Comparison of ENCODE assay signal across 4 worm cellular contexts in genomic region chrIV:13386043-13386442, ce11.
TF ChIP-seq lines count a peak whose summit lies in the region.

Gene Y62E10A.20 (minus strand): TSS chrIV:13386091.
Gene Y62E10A.23 (plus strand): TSS chrIV:13386324.
Gene mdt-9 (plus strand): TSS chrIV:13386380.

TF ChIP-seq in whole organism, L2 larva, 48 proteins besides CTCF, POLR2A, EP300 and RAD21 (continued from another document):
- TF ChIP-seq nhr-77 (tag; optimal IDR thresholded peaks at IDR 0.05; lab: Kevin White, UChicago) (no peak), C34F6.9 (tag; optimal IDR thresholded peaks at IDR 0.05; lab: Kevin White, UChicago) (peak; percentile 80), Y55F3AM.14 (GFP tag; optimal IDR thresholded peaks at IDR 0.05; lab: Kevin White, UChicago) (no peak), nhr-237 (tag; optimal IDR thresholded peaks at IDR 0.05; lab: Kevin White, UChicago) (no peak), ztf-11 (tag; optimal IDR thresholded peaks at IDR 0.05; lab: Kevin White, UChicago) (no peak), elt-3 (tag; optimal IDR thresholded peaks at IDR 0.05; lab: Kevin White, UChicago) (no peak), unc-55 (GFP tag; optimal IDR thresholded peaks at IDR 0.05; lab: Kevin White, UChicago) (peak; percentile 95), mdl-1 (tag; optimal IDR thresholded peaks at IDR 0.05; lab: Kevin White, UChicago) (no peak), nhr-11 (tag; optimal IDR thresholded peaks at IDR 0.05; lab: Kevin White, UChicago) (no peak), peb-1 (tag; optimal IDR thresholded peaks at IDR 0.05; lab: Kevin White, UChicago) (no peak), sma-3 (GFP tag; optimal IDR thresholded peaks at IDR 0.05; lab: Kevin White, UChicago) (peak; percentile 58), egl-27 (tag; optimal IDR thresholded peaks at IDR 0.05; lab: Kevin White, UChicago) (peak; percentile 50), unc-39 (tag; optimal IDR thresholded peaks at IDR 0.05; lab: Kevin White, UChicago) (no peak), dmd-4 (tag; optimal IDR thresholded peaks at IDR 0.05; lab: Kevin White, UChicago) (no peak), lin-13 (GFP tag; optimal IDR thresholded peaks at IDR 0.05; lab: Kevin White, UChicago) (peak; percentile 78), snpc-4 (tag; optimal IDR thresholded peaks at IDR 0.05; lab: Kevin White, UChicago) (peak; percentile 78), sma-9 (GFP tag; optimal IDR thresholded peaks at IDR 0.05; lab: Kevin White, UChicago) (peak; percentile 71), sma-9 (tag; optimal IDR thresholded peaks at IDR 0.05; lab: Kevin White, UChicago) (no peak), zag-1 (tag; optimal IDR thresholded peaks at IDR 0.05; lab: Kevin White, UChicago) (no peak), ama-1 (optimal IDR thresholded peaks at IDR 0.05; lab: Kevin White, UChicago) (no peak), nhr-23 (tag; optimal IDR thresholded peaks at IDR 0.05; lab: Kevin White, UChicago) (no peak), aly-2 (tag; optimal IDR thresholded peaks at IDR 0.05; lab: Kevin White, UChicago) (no peak), crh-2 (tag; optimal IDR thresholded peaks at IDR 0.05; lab: Kevin White, UChicago) (peak; percentile 86), blmp-1 (tag; optimal IDR thresholded peaks at IDR 0.05; lab: Kevin White, UChicago; ENCODE audit: insufficient read depth) (no peak), sem-4 (tag; optimal IDR thresholded peaks at IDR 0.05; lab: Kevin White, UChicago) (peak; percentile 68)

TF ChIP-seq in whole organism, L4 larva, 104 proteins besides CTCF, POLR2A, EP300 and RAD21 (continued from another document):
- TF ChIP-seq ceh-62 (tag; optimal IDR thresholded peaks at IDR 0.05; lab: Kevin White, UChicago) (no peak), dve-1 (tag; optimal IDR thresholded peaks at IDR 0.05; lab: Kevin White, UChicago; ENCODE audit: insufficient read depth) (peak; percentile 70), ZK337.2 (GFP tag; IDR thresholded peaks at IDR 0.05; lab: Robert Waterston, UW) (no peak), mes-2 (tag; optimal IDR thresholded peaks at IDR 0.05; lab: Kevin White, UChicago; ENCODE audit: poor library complexity, severe bottlenecking) (peak; percentile 94), nhr-42 (GFP tag; IDR thresholded peaks at IDR 0.05; lab: Robert Waterston, UW) (no peak), hif-1 (tag; optimal IDR thresholded peaks at IDR 0.05; lab: Kevin White, UChicago) (peak in 1 of 2 experiments; percentile 76), Y5F2A.4 (GFP tag; optimal IDR thresholded peaks at IDR 0.05; lab: Kevin White, UChicago) (no peak), ceh-44 (GFP tag; IDR thresholded peaks at IDR 0.05; lab: Robert Waterston, UW) (no peak), nhr-237 (tag; optimal IDR thresholded peaks at IDR 0.05; lab: Kevin White, UChicago) (no peak), lin-15B (tag; optimal IDR thresholded peaks at IDR 0.05; lab: Kevin White, UChicago) (peak; percentile 7), dmd-9 (GFP tag; IDR thresholded peaks at IDR 0.05; lab: Robert Waterston, UW) (no peak), nhr-11 (tag; optimal IDR thresholded peaks at IDR 0.05; lab: Kevin White, UChicago) (no peak), mdl-1 (tag; optimal IDR thresholded peaks at IDR 0.05; lab: Kevin White, UChicago) (no peak), nhr-77 (tag; optimal IDR thresholded peaks at IDR 0.05; lab: Kevin White, UChicago) (peak; percentile 38), snpc-1.2 (GFP tag; IDR thresholded peaks at IDR 0.05; lab: Robert Waterston, UW) (0 out of 2 replicates have a peak, but pooled peaks have one; percentile 67), mep-1 (tag; optimal IDR thresholded peaks at IDR 0.05; lab: Kevin White, UChicago) (peak; percentile 86), ztf-7 (tag; optimal IDR thresholded peaks at IDR 0.05; lab: Kevin White, UChicago) (peak; percentile 65), rbr-2 (tag; optimal IDR thresholded peaks at IDR 0.05; lab: Kevin White, UChicago) (peak; percentile 61), F37D6.2 (tag; optimal IDR thresholded peaks at IDR 0.05; lab: Kevin White, UChicago) (peak; percentile 41), dpl-1 (GFP tag; optimal IDR thresholded peaks at IDR 0.05; lab: Kevin White, UChicago) (peak; percentile 74), unc-62 (GFP tag; optimal IDR thresholded peaks at IDR 0.05 in 1 of 2; lab: Kevin White, UChicago) (no peak), unc-62 (tag; optimal IDR thresholded peaks at IDR 0.05; lab: Kevin White, UChicago) (no peak), fkh-10 (GFP tag; optimal IDR thresholded peaks at IDR 0.05; lab: Kevin White, UChicago) (no peak), pha-4 (GFP tag; IDR thresholded peaks at IDR 0.05; lab: Robert Waterston, UW) (no peak), pha-4 (tag; optimal IDR thresholded peaks at IDR 0.05; lab: Kevin White, UChicago) (peak; percentile 29), F44E2.7 (GFP tag; IDR thresholded peaks at IDR 0.05; lab: Robert Waterston, UW) (no peak), skn-1 (tag; optimal IDR thresholded peaks at IDR 0.05; lab: Kevin White, UChicago) (no peak), daf-16 (GFP tag; optimal IDR thresholded peaks at IDR 0.05; lab: Kevin White, UChicago) (no peak), daf-16 (tag; optimal IDR thresholded peaks at IDR 0.05; lab: Kevin White, UChicago) (peak; percentile 31), nhr-102 (tag; optimal IDR thresholded peaks at IDR 0.05; lab: Kevin White, UChicago) (peak; percentile 19)

TF ChIP-seq in whole organism, late embryonic, 69 proteins besides CTCF, POLR2A, EP300 and RAD21 (continued from another document and continues in another):
- TF ChIP-seq ceh-45 (GFP tag; IDR thresholded peaks at IDR 0.05; lab: Robert Waterston, UW) (0 out of 2 replicates have a peak, but pooled peaks have one; percentile 52), unc-86 (tag; optimal IDR thresholded peaks at IDR 0.05; lab: Kevin White, UChicago) (peak; percentile 55), sox-2 (GFP tag; IDR thresholded peaks at IDR 0.05; lab: Robert Waterston, UW) (peak; percentile 15; the same call in 1 of the 2 replicates), dmd-4 (tag; optimal IDR thresholded peaks at IDR 0.05; lab: Kevin White, UChicago; ENCODE audit: borderline replicate concordance) (no peak), lim-6 (tag; optimal IDR thresholded peaks at IDR 0.05; lab: Kevin White, UChicago) (no peak), ztf-16 (tag; optimal IDR thresholded peaks at IDR 0.05; lab: Kevin White, UChicago) (peak; percentile 61), hlh-13 (GFP tag; optimal IDR thresholded peaks at IDR 0.05; lab: Kevin White, UChicago) (no peak), K09A11.1 (tag; optimal IDR thresholded peaks at IDR 0.05; lab: Kevin White, UChicago; ENCODE audit: insufficient read depth) (peak; percentile 77), Y22D7AL.16 (tag; optimal IDR thresholded peaks at IDR 0.05; lab: Kevin White, UChicago) (no peak), pha-2 (tag; optimal IDR thresholded peaks at IDR 0.05; lab: Kevin White, UChicago) (peak; percentile 54), mec-3 (tag; optimal IDR thresholded peaks at IDR 0.05; lab: Kevin White, UChicago; ENCODE audit: borderline replicate concordance) (no peak), pat-9 (tag; optimal IDR thresholded peaks at IDR 0.05; lab: Kevin White, UChicago) (peak; percentile 67), che-1 (tag; optimal IDR thresholded peaks at IDR 0.05; lab: Kevin White, UChicago) (peak; percentile 42), ceh-31 (tag; optimal IDR thresholded peaks at IDR 0.05; lab: Kevin White, UChicago) (peak; percentile 87), pha-4 (tag; optimal IDR thresholded peaks at IDR 0.05; lab: Kevin White, UChicago) (no peak), nfya-1 (tag; optimal IDR thresholded peaks at IDR 0.05; lab: Kevin White, UChicago) (peak; percentile 84), unc-3 (GFP tag; conservative IDR thresholded peaks at IDR 0.05; lab: Robert Waterston, UW) (peak; percentile 70; the same call in 1 of the 2 replicates), unc-3 (tag; optimal IDR thresholded peaks at IDR 0.05; lab: Kevin White, UChicago) (peak; percentile 68), sox-4 (tag; optimal IDR thresholded peaks at IDR 0.05; lab: Kevin White, UChicago) (peak; percentile 59), hlh-30 (tag; optimal IDR thresholded peaks at IDR 0.05; lab: Kevin White, UChicago; ENCODE audit: insufficient read depth) (peak; percentile 2), hlh-6 (tag; optimal IDR thresholded peaks at IDR 0.05; lab: Kevin White, UChicago) (no peak), F13H6.1 (tag; optimal IDR thresholded peaks at IDR 0.05; lab: Kevin White, UChicago) (peak; percentile 28), pqm-1 (tag; optimal IDR thresholded peaks at IDR 0.05; lab: Kevin White, UChicago) (no peak), ttx-3 (tag; optimal IDR thresholded peaks at IDR 0.05; lab: Kevin White, UChicago) (peak; percentile 63), ceh-6 (GFP tag; optimal IDR thresholded peaks at IDR 0.05; lab: Kevin White, UChicago) (peak; percentile 58), ceh-9 (tag; optimal IDR thresholded peaks at IDR 0.05; lab: Kevin White, UChicago) (no peak), tbx-2 (tag; optimal IDR thresholded peaks at IDR 0.05; lab: Kevin White, UChicago) (peak; percentile 67), nhr-232 (tag; optimal IDR thresholded peaks at IDR 0.05; lab: Kevin White, UChicago) (no peak), hlh-15 (tag; optimal IDR thresholded peaks at IDR 0.05; lab: Kevin White, UChicago) (peak; percentile 49), elt-4 (tag; optimal IDR thresholded peaks at IDR 0.05; lab: Kevin White, UChicago) (no peak), madf-2 (tag; optimal IDR thresholded peaks at IDR 0.05; lab: Kevin White, UChicago) (peak; percentile 40), syd-9 (tag; optimal IDR thresholded peaks at IDR 0.05; lab: Kevin White, UChicago) (peak; percentile 47), K02D7.2 (tag; optimal IDR thresholded peaks at IDR 0.05; lab: Kevin White, UChicago) (peak; percentile 52), ceh-34 (tag; optimal IDR thresholded peaks at IDR 0.05; lab: Kevin White, UChicago) (peak; percentile 67), ceh-14 (tag; optimal IDR thresholded peaks at IDR 0.05; lab: Kevin White, UChicago) (peak; percentile 88), fax-1 (tag; optimal IDR thresholded peaks at IDR 0.05; lab: Kevin White, UChicago) (peak; percentile 91), eyg-1 (tag; optimal IDR thresholded peaks at IDR 0.05; lab: Kevin White, UChicago) (peak; percentile 27), ahr-1 (tag; optimal IDR thresholded peaks at IDR 0.05; lab: Kevin White, UChicago) (peak; percentile 36), fkh-10 (GFP tag; optimal IDR thresholded peaks at IDR 0.05; lab: Kevin White, UChicago) (no peak), sdc-2 (tag; optimal IDR thresholded peaks at IDR 0.05; lab: Kevin White, UChicago) (no peak), T23F11.4 (GFP tag; optimal IDR thresholded peaks at IDR 0.05; lab: Kevin White, UChicago) (peak; percentile 66), pax-1 (tag; optimal IDR thresholded peaks at IDR 0.05; lab: Kevin White, UChicago) (peak; percentile 24)

TF ChIP-seq in whole organism, mixed stage, embryonic, 35 proteins besides CTCF, POLR2A, EP300 and RAD21 (continued from another document):
- TF ChIP-seq ces-1 (GFP tag; optimal IDR thresholded peaks at IDR 0.05; lab: Kevin White, UChicago) (peak; percentile 92), M03D4.4 (tag; optimal IDR thresholded peaks at IDR 0.05; lab: Kevin White, UChicago) (peak; percentile 80), snpc-4 (tag; optimal IDR thresholded peaks at IDR 0.05; lab: Kevin White, UChicago) (no peak), sptf-1 (tag; optimal IDR thresholded peaks at IDR 0.05; lab: Kevin White, UChicago) (peak; percentile 89), tbx-8 (GFP tag; optimal IDR thresholded peaks at IDR 0.05; lab: Kevin White, UChicago) (no peak), elt-3 (tag; optimal IDR thresholded peaks at IDR 0.05; lab: Kevin White, UChicago) (no peak), pha-4 (tag; optimal IDR thresholded peaks at IDR 0.05; lab: Kevin White, UChicago) (peak; percentile 64)
